Worm (Caenorhabditis elegans) whole organism, L2 larva: Measurements from ENCODE around the gene F21D5.3.

Experiments used
- C34F6.9 ChIP-seq: fragments of 150-350 bp; optimal IDR thresholded peaks from 2 replicates; lab custom pipeline; 2014; ENCODE audit warnings: missing biosample characterization, missing genetic modification characterization
- F13H6.1 ChIP-seq: sonication (generic microtip); optimal IDR thresholded peaks from 2 replicates; lab custom pipeline; 2016; ENCODE audit warnings: missing genetic modification characterization, missing compliant biosample characterization
- R02D3.7 ChIP-seq: fragments of 150-350 bp; optimal IDR thresholded peaks from 2 replicates; lab custom pipeline; 2014; ENCODE audit warnings: missing biosample characterization, missing genetic modification characterization
- Y55F3AM.14 ChIP-seq: fragments of 200-800 bp; sonication (Bioruptor generic); optimal IDR thresholded peaks from 2 replicates; lab custom pipeline; 2018; ENCODE audit warnings: mild to moderate bottlenecking, missing genetic modification characterization, missing compliant biosample characterization
- alr-1 ChIP-seq: fragments of 150-350 bp; optimal IDR thresholded peaks from 2 replicates; lab custom pipeline; 2014; ENCODE audit warnings: missing biosample characterization, missing genetic modification characterization
- ama-1 ChIP-seq: fragments of 150-350 bp; optimal IDR thresholded peaks from 2 replicates; lab custom pipeline; 2018; ENCODE audit warnings: inconsistent platforms
- blmp-1 ChIP-seq: sonication (generic microtip); optimal IDR thresholded peaks from 2 replicates; lab custom pipeline; 2017; ENCODE audit warnings: missing genetic modification characterization, mild to moderate bottlenecking, missing compliant biosample characterization, antibody characterized with exemption, moderate library complexity; ENCODE audit not compliant: insufficient read depth
- ceh-16 ChIP-seq: fragments of 150-350 bp; optimal IDR thresholded peaks from 2 replicates; lab custom pipeline; 2014; ENCODE audit warnings: missing biosample characterization, missing genetic modification characterization
- ceh-82 ChIP-seq: fragments of 150-350 bp; optimal IDR thresholded peaks from 2 replicates; lab custom pipeline; 2014; ENCODE audit warnings: missing biosample characterization, missing genetic modification characterization
- crh-2 ChIP-seq: sonication (generic microtip); optimal IDR thresholded peaks from 2 replicates; lab custom pipeline; 2017; ENCODE audit warnings: missing biosample characterization, missing genetic modification characterization
- dmd-4 ChIP-seq: sonication (generic microtip); optimal IDR thresholded peaks from 2 replicates; lab custom pipeline; 2017; ENCODE audit warnings: missing biosample characterization, missing genetic modification characterization
- egl-27 ChIP-seq: sonication (generic microtip); optimal IDR thresholded peaks from 3 replicates; lab custom pipeline; 2017; ENCODE audit warnings: missing biosample characterization, missing genetic modification reagents, missing genetic modification characterization
- elt-1 ChIP-seq: fragments of 150-350 bp; optimal IDR thresholded peaks from 2 replicates; lab custom pipeline; 2014; ENCODE audit warnings: missing biosample characterization, missing genetic modification characterization
- elt-3 ChIP-seq: sonication (generic microtip); optimal IDR thresholded peaks from 2 replicates; lab custom pipeline; 2017; ENCODE audit warnings: missing biosample characterization, missing genetic modification characterization
- fos-1 ChIP-seq: fragments of 150-350 bp; optimal IDR thresholded peaks from 2 replicates; lab custom pipeline; 2014; ENCODE audit warnings: missing biosample characterization, missing genetic modification characterization
- gmeb-1 ChIP-seq: fragments of 150-350 bp; optimal IDR thresholded peaks from 2 replicates; lab custom pipeline; 2014; ENCODE audit warnings: missing biosample characterization, missing genetic modification characterization
- lin-11 ChIP-seq: fragments of 150-350 bp; sonication (generic microtip); optimal IDR thresholded peaks from 2 replicates; lab custom pipeline; 2014; ENCODE audit warnings: missing biosample characterization, missing genetic modification characterization, inconsistent platforms, mixed read lengths
- lin-13 ChIP-seq: fragments of 150-350 bp; optimal IDR thresholded peaks from 2 replicates; lab custom pipeline; 2014; ENCODE audit warnings: missing biosample characterization, missing genetic modification reagents, missing genetic modification characterization
- lin-39 ChIP-seq: fragments of 150-350 bp; optimal IDR thresholded peaks from 2 replicates; lab custom pipeline; 2014; ENCODE audit warnings: missing biosample characterization, missing genetic modification reagents, missing genetic modification characterization
- lsy-2 ChIP-seq, 2 experiments: fragments of 150-350 bp in 1 of 2; sonication (generic microtip) in 1 of 2; optimal IDR thresholded peaks; 2 replicates each; lab custom pipeline; 2014 to 2017; ENCODE audit warnings: missing biosample characterization in 2 of 2, missing genetic modification characterization in 2 of 2
- mab-5 ChIP-seq: fragments of 150-350 bp; optimal IDR thresholded peaks from 2 replicates; lab custom pipeline; 2014; ENCODE audit warnings: missing biosample characterization, missing genetic modification characterization
- mbf-1 ChIP-seq: sonication (generic microtip); optimal IDR thresholded peaks from 2 replicates; lab custom pipeline; 2017; ENCODE audit warnings: missing biosample characterization, missing genetic modification characterization
- mdl-1 ChIP-seq, 2 experiments: fragments of 150-350 bp in 1 of 2; sonication (generic microtip) in 1 of 2; optimal IDR thresholded peaks; 2 replicates each; lab custom pipeline; 2017; ENCODE audit warnings: missing biosample characterization in 2 of 2, missing genetic modification characterization in 2 of 2
- nhr-10 ChIP-seq: sonication (generic microtip); optimal IDR thresholded peaks from 2 replicates; lab custom pipeline; 2017; ENCODE audit warnings: missing biosample characterization, missing genetic modification characterization
- nhr-12 ChIP-seq: fragments of 150-350 bp; optimal IDR thresholded peaks from 2 replicates; lab custom pipeline; 2014; ENCODE audit warnings: missing biosample characterization, missing genetic modification characterization
- nhr-129 ChIP-seq: fragments of 150-350 bp; optimal IDR thresholded peaks from 2 replicates; lab custom pipeline; 2014; ENCODE audit warnings: missing biosample characterization, missing genetic modification characterization
- nhr-21 ChIP-seq: fragments of 150-350 bp; optimal IDR thresholded peaks from 2 replicates; lab custom pipeline; 2014; ENCODE audit warnings: missing biosample characterization, missing genetic modification characterization
- nhr-237 ChIP-seq: fragments of 150-350 bp; optimal IDR thresholded peaks from 2 replicates; lab custom pipeline; 2014; ENCODE audit warnings: missing biosample characterization, missing genetic modification characterization
- nhr-25 ChIP-seq: fragments of 150-350 bp; sonication (generic microtip); optimal IDR thresholded peaks from 3 replicates; lab custom pipeline; 2014; ENCODE audit warnings: missing biosample characterization, missing genetic modification characterization
- nhr-6 ChIP-seq: fragments of 150-350 bp; optimal IDR thresholded peaks from 2 replicates; lab custom pipeline; 2014; ENCODE audit warnings: missing biosample characterization, missing genetic modification characterization
- peb-1 ChIP-seq: fragments of 150-350 bp; optimal IDR thresholded peaks from 2 replicates; lab custom pipeline; 2014; ENCODE audit warnings: missing biosample characterization, missing genetic modification characterization
- skn-1 ChIP-seq: sonication (generic microtip); optimal IDR thresholded peaks from 2 replicates; lab custom pipeline; 2017; ENCODE audit warnings: missing biosample characterization, missing genetic modification characterization
- sma-3 ChIP-seq: sonication (generic microtip); optimal IDR thresholded peaks from 2 replicates; lab custom pipeline; 2016; ENCODE audit warnings: missing genetic modification reagents, missing genetic modification characterization, missing compliant biosample characterization
- sma-9 ChIP-seq, 2 experiments: fragments of 150-350 bp in 1 of 2; sonication (generic microtip) in 1 of 2; optimal IDR thresholded peaks; 2 replicates each; lab custom pipeline; 2014 to 2016; ENCODE audit warnings: missing genetic modification characterization in 2 of 2, mild to moderate bottlenecking in 1 of 2, missing biosample characterization in 1 of 2, missing compliant biosample characterization in 1 of 2, missing genetic modification reagents in 1 of 2, moderate library complexity in 1 of 2
- snpc-4 ChIP-seq: fragments of 150-350 bp; optimal IDR thresholded peaks from 2 replicates; lab custom pipeline; 2014; ENCODE audit warnings: missing biosample characterization, missing genetic modification characterization
- unc-39 ChIP-seq: fragments of 150-350 bp; optimal IDR thresholded peaks from 2 replicates; lab custom pipeline; 2014; ENCODE audit warnings: missing biosample characterization, missing genetic modification characterization
- unc-55 ChIP-seq: fragments of 150-350 bp; sonication (generic microtip); optimal IDR thresholded peaks from 3 replicates; lab custom pipeline; 2014; ENCODE audit warnings: missing biosample characterization, missing genetic modification reagents, missing genetic modification characterization
- unc-62 ChIP-seq: fragments of 150-350 bp; optimal IDR thresholded peaks from 2 replicates; lab custom pipeline; 2014; ENCODE audit warnings: missing biosample characterization, missing genetic modification reagents, missing genetic modification characterization
- zag-1 ChIP-seq: fragments of 150-350 bp; optimal IDR thresholded peaks from 2 replicates; lab custom pipeline; 2014; ENCODE audit warnings: missing biosample characterization, missing genetic modification characterization
- ztf-1 ChIP-seq: fragments of 200-800 bp; sonication (Bioruptor generic); conservative IDR thresholded peaks from 2 replicates; pipeline ENCODE4 v1.3.6; 2022; ENCODE audit warnings: missing genetic modification characterization, missing compliant biosample characterization
- ztf-11 ChIP-seq: sonication (generic microtip); optimal IDR thresholded peaks from 2 replicates; lab custom pipeline; 2017; ENCODE audit warnings: missing biosample characterization, missing genetic modification characterization
- ztf-4 ChIP-seq: fragments of 150-350 bp; optimal IDR thresholded peaks from 2 replicates; lab custom pipeline; 2014; ENCODE audit warnings: missing biosample characterization, missing genetic modification characterization

The F21D5.3 gene

DNA sequence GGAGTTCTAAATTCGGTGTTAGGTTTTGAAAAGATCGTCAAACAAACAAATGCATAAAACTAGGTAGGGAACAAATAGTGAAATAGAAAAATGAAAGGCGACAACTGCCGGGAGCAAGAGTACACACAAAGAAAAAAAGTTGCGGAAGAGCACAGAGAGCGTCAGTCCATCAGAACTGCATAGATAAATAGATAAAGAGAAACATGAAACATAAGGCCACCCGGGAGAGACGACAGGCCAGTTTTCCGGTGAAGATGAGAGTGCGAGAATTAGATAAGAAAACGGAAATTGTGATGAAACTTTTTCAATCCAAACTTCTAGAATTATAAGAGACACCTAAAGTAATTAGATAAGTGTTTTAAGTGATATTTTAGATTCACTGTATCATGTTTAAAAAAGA lies 27.1 kb downstream of the F21D5.3 start:
- no peak for TF ChIP-seq nhr-6 (tag; lab: Kevin White, UChicago)
- TF ChIP-seq crh-2, result peak; percentile 35
- TF ChIP-seq ztf-1 (GFP tag; lab: Robert Waterston, UW), result no peak
- TF ChIP-seq alr-1, result no peak
- TF ChIP-seq lin-13 (GFP tag; lab: Kevin White, UChicago), result no peak
- no peak for TF ChIP-seq lin-39 (tag; lab: Kevin White, UChicago)
- TF ChIP-seq snpc-4 (tag; lab: Kevin White, UChicago), result no peak
- peak; percentile 14 for TF ChIP-seq sma-9 (GFP tag; optimal IDR thresholded peaks at IDR 0.05; lab: Kevin White, UChicago)
- no peak for TF ChIP-seq sma-9 (tag; optimal IDR thresholded peaks at IDR 0.05; lab: Kevin White, UChicago)
- no peak for TF ChIP-seq blmp-1 (tag; lab: Kevin White, UChicago)
- no peak for TF ChIP-seq nhr-237 (tag; lab: Kevin White, UChicago)
- TF ChIP-seq F13H6.1 (tag; lab: Kevin White, UChicago), result peak; percentile 64
- peak; percentile 12 for TF ChIP-seq unc-55
- TF ChIP-seq gmeb-1, result no peak
- TF ChIP-seq nhr-21 (tag; lab: Kevin White, UChicago), result no peak
- TF ChIP-seq fos-1, result peak; percentile 90
- no peak for TF ChIP-seq R02D3.7 (tag; lab: Kevin White, UChicago)
- TF ChIP-seq lin-11 (tag; lab: Kevin White, UChicago), result no peak
- TF ChIP-seq mbf-1 (tag; lab: Kevin White, UChicago), result no peak
- TF ChIP-seq nhr-129, result peak; percentile 26
- peak; percentile 7 for TF ChIP-seq C34F6.9 (tag; lab: Kevin White, UChicago)
- no peak for TF ChIP-seq elt-1 (tag; lab: Kevin White, UChicago)
- no peak for TF ChIP-seq nhr-25 (tag; lab: Kevin White, UChicago)
- TF ChIP-seq elt-3 (tag; lab: Kevin White, UChicago), result no peak
- no peak for TF ChIP-seq zag-1 (tag; lab: Kevin White, UChicago)
- TF ChIP-seq egl-27, result no peak
- no peak for TF ChIP-seq ztf-11 (tag; lab: Kevin White, UChicago)
- no peak for TF ChIP-seq mab-5 (tag; lab: Kevin White, UChicago)
- TF ChIP-seq mdl-1 (tag; optimal IDR thresholded peaks at IDR 0.05; lab: Kevin White, UChicago), result no peak

DNA sequence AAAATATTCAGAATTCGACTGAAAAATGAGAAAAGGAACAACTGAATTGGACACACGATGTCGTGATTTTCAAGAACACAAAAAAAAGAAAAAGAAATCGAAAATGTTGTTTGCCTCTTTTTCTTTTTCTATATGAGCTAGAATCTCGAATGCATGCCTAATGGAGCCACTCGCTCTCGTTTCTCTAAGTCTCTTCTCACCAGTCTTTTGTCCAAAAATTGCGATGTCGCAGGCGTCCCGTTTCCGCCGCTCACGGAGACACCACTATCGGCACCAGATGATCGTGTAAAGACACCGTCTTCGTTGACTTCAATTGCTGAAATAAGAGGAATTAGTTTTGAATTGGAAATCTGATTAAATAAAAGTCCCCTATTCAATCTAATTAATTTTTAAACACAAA lies 28.0 kb downstream of the F21D5.3 start:
- TF ChIP-seq C34F6.9 (tag; lab: Kevin White, UChicago) (peak; percentile 54), zag-1 (tag; lab: Kevin White, UChicago) (peak; percentile 50), sma-3 (GFP tag; lab: Kevin White, UChicago) (no peak), unc-39 (tag; lab: Kevin White, UChicago) (no peak), blmp-1 (tag; lab: Kevin White, UChicago) (no peak), alr-1 (no peak), elt-3 (tag; lab: Kevin White, UChicago) (no peak), egl-27 (no peak), nhr-129 (peak; percentile 37), snpc-4 (tag; lab: Kevin White, UChicago) (no peak), lin-11 (tag; lab: Kevin White, UChicago) (no peak), ztf-1 (GFP tag; lab: Robert Waterston, UW) (no peak), nhr-12 (tag; lab: Kevin White, UChicago) (no peak), sma-9 (GFP tag; optimal IDR thresholded peaks at IDR 0.05; lab: Kevin White, UChicago) (no peak), sma-9 (tag; optimal IDR thresholded peaks at IDR 0.05; lab: Kevin White, UChicago) (no peak), fos-1 (peak; percentile 26), unc-55 (peak; percentile 85), nhr-10 (no peak), lsy-2 (tag; optimal IDR thresholded peaks at IDR 0.05; lab: Kevin White, UChicago) (peak in 1 of 2 experiments; percentile 64), R02D3.7 (tag; lab: Kevin White, UChicago) (no peak), nhr-237 (tag; lab: Kevin White, UChicago) (no peak), nhr-6 (tag; lab: Kevin White, UChicago) (no peak), ama-1 (lab: Kevin White, UChicago) (no peak), crh-2 (peak; percentile 50), lin-13 (GFP tag; lab: Kevin White, UChicago) (peak; percentile 34)
- TF ChIP-seq, all 48 proteins: peak for 8

DNA sequence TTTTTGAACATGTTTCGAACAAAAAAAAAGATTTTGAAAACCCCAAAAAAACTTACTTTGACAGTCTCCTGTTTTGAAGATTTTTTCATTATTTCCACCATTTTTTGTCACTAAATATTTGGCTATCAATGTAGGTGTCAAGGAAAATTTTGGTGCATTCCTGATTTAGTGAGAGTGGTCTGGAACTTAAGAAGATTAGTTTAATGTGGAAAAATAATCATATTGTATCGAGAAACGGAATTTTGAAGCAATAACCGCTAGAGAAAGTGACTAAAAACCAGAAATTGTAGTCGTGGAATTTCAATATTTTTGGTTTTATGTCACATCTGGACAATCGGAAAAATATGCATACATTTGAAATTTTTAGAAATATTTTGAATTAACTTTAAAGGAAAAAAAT lies 31.3 kb downstream of the F21D5.3 start, which contains the start of the genes F20C5.11 and klp-11:
Gene F20C5.11, minus strand, starts transcription at position 101 of the 400 bp plus-strand sequence.
Gene klp-11, minus strand, starts transcription at position 171 of the 400 bp plus-strand sequence.
- no peak for TF ChIP-seq blmp-1 (tag; lab: Kevin White, UChicago)
- no peak for TF ChIP-seq ztf-4 (tag; lab: Kevin White, UChicago)
- TF ChIP-seq dmd-4 (tag; lab: Kevin White, UChicago), result no peak
- TF ChIP-seq peb-1 (tag; lab: Kevin White, UChicago), result no peak
- no peak for TF ChIP-seq elt-3 (tag; lab: Kevin White, UChicago)
- TF ChIP-seq unc-62 (GFP tag; lab: Kevin White, UChicago), result no peak
- no peak for TF ChIP-seq lin-39 (tag; lab: Kevin White, UChicago)
- no peak for TF ChIP-seq R02D3.7 (tag; lab: Kevin White, UChicago)
- no peak for TF ChIP-seq ceh-82 (tag; lab: Kevin White, UChicago)
- TF ChIP-seq ceh-16 (tag; lab: Kevin White, UChicago), result no peak
- TF ChIP-seq lsy-2 (tag; optimal IDR thresholded peaks at IDR 0.05; lab: Kevin White, UChicago), result no peak
- no peak for TF ChIP-seq skn-1
- no peak for TF ChIP-seq Y55F3AM.14 (GFP tag; lab: Kevin White, UChicago)
- no peak for TF ChIP-seq elt-1 (tag; lab: Kevin White, UChicago)
- TF ChIP-seq fos-1, result no peak
- TF ChIP-seq, all 48 proteins: peak for 0
